Worm (Caenorhabditis elegans) whole organism, L1 larva: ENCODE results near the gene ZC190.2.

Experiments used
- C16A3.4 ChIP-seq: fragments of 150-350 bp; optimal IDR thresholded peaks from 2 replicates; lab custom pipeline; 2014; ENCODE audit warnings: missing biosample characterization, missing genetic modification characterization
- ama-1 ChIP-seq: fragments of 150-350 bp; optimal IDR thresholded peaks from 2 replicates; lab custom pipeline; 2014
- blmp-1 ChIP-seq: fragments of 150-350 bp; optimal IDR thresholded peaks from 2 replicates; lab custom pipeline; 2014; ENCODE audit warnings: missing biosample characterization, missing genetic modification characterization
- ceh-8 ChIP-seq: fragments of 200-800 bp; sonication (Bioruptor generic); optimal IDR thresholded peaks from 2 replicates; lab custom pipeline; 2018; ENCODE audit warnings: mild to moderate bottlenecking, missing genetic modification characterization, moderate library complexity, missing compliant biosample characterization
- ceh-82 ChIP-seq, 3 experiments: fragments of 150-350 bp in 1 of 3; sonication (generic microtip) in 2 of 3; optimal IDR thresholded peaks; 2 replicates each; lab custom pipeline; 2014 to 2017; ENCODE audit warnings: missing biosample characterization in 3 of 3, missing genetic modification characterization in 3 of 3
- ceh-90 ChIP-seq: sonication (generic microtip); optimal IDR thresholded peaks from 2 replicates; lab custom pipeline; 2016; ENCODE audit warnings: missing genetic modification characterization, missing compliant biosample characterization
- ces-1 ChIP-seq: fragments of 150-350 bp; optimal IDR thresholded peaks from 2 replicates; lab custom pipeline; 2014; ENCODE audit warnings: missing biosample characterization, missing genetic modification reagents, missing genetic modification characterization
- dsc-1 ChIP-seq: sonication (generic microtip); optimal IDR thresholded peaks from 2 replicates; lab custom pipeline; 2016; ENCODE audit warnings: mild to moderate bottlenecking, missing genetic modification characterization, missing compliant biosample characterization
- elt-2 ChIP-seq: sonication (generic microtip); optimal IDR thresholded peaks from 2 replicates; lab custom pipeline; 2016; ENCODE audit warnings: missing genetic modification characterization, mild to moderate bottlenecking, inconsistent platforms, missing compliant biosample characterization, missing genetic modification reagents
- elt-3 ChIP-seq, 6 experiments: fragments of 150-350 bp in 1 of 6; sonication (generic microtip); optimal IDR thresholded peaks; 2 replicates each; lab custom pipeline; 2017 to 2018; ENCODE audit warnings: missing biosample characterization in 6 of 6, missing genetic modification characterization in 6 of 6, inconsistent platforms in 1 of 6
- ets-5 ChIP-seq: fragments of 200-800 bp; sonication (Bioruptor generic); IDR thresholded peaks from 2 replicates; pipeline ENCODE4 v1.3.6; 2022; ENCODE audit warnings: missing genetic modification characterization, missing compliant biosample characterization
- grh-1 ChIP-seq: fragments of 200-800 bp; sonication (Bioruptor generic); IDR thresholded peaks from 2 replicates; pipeline ENCODE4 v1.3.6; 2022; ENCODE audit warnings: missing genetic modification reagents, missing genetic modification characterization, missing compliant biosample characterization
- hpl-2 ChIP-seq: fragments of 150-350 bp; optimal IDR thresholded peaks from 2 replicates; lab custom pipeline; 2014; ENCODE audit warnings: missing biosample characterization, missing genetic modification reagents, missing genetic modification characterization
- irx-1 ChIP-seq: sonication (generic microtip); optimal IDR thresholded peaks from 2 replicates; lab custom pipeline; 2016; ENCODE audit warnings: missing genetic modification characterization, missing compliant biosample characterization
- lin-13 ChIP-seq: fragments of 150-350 bp; optimal IDR thresholded peaks from 2 replicates; lab custom pipeline; 2014; ENCODE audit warnings: missing biosample characterization, missing genetic modification reagents, missing genetic modification characterization
- lin-14 ChIP-seq: fragments of 200-800 bp; sonication (Bioruptor generic); optimal IDR thresholded peaks from 2 replicates; lab custom pipeline; 2018; ENCODE audit warnings: mild to moderate bottlenecking, missing genetic modification characterization, moderate library complexity, missing compliant biosample characterization
- lin-35 ChIP-seq, 2 experiments: fragments of 150-350 bp; optimal IDR thresholded peaks; 2 replicates each; lab custom pipeline; 2014; ENCODE audit warnings: missing biosample characterization in 2 of 2, missing genetic modification characterization in 2 of 2, missing genetic modification reagents in 2 of 2
- mab-9 ChIP-seq: fragments of 200-800 bp; sonication (Bioruptor generic); IDR thresholded peaks from 2 replicates; pipeline ENCODE4 v1.3.6; 2022; ENCODE audit warnings: missing genetic modification reagents, missing genetic modification characterization, missing compliant biosample characterization
- mep-1 ChIP-seq: fragments of 150-350 bp; optimal IDR thresholded peaks from 2 replicates; lab custom pipeline; 2014; ENCODE audit warnings: missing biosample characterization, missing genetic modification characterization
- nhr-12 ChIP-seq: sonication (generic microtip); optimal IDR thresholded peaks from 2 replicates; lab custom pipeline; 2017; ENCODE audit warnings: missing biosample characterization, missing genetic modification characterization
- nhr-19 ChIP-seq: fragments of 200-800 bp; sonication (Bioruptor generic); conservative IDR thresholded peaks from 2 replicates; pipeline ENCODE4 v1.3.6; 2022; ENCODE audit warnings: missing genetic modification characterization, missing compliant biosample characterization
- nhr-20 ChIP-seq: sonication (generic microtip); optimal IDR thresholded peaks from 2 replicates; lab custom pipeline; 2016; ENCODE audit warnings: mild to moderate bottlenecking, missing genetic modification characterization, missing compliant biosample characterization
- nhr-47 ChIP-seq: sonication (generic microtip); optimal IDR thresholded peaks from 2 replicates; lab custom pipeline; 2016; ENCODE audit warnings: mild to moderate bottlenecking, missing genetic modification characterization, moderate library complexity, missing compliant biosample characterization
- nhr-71 ChIP-seq: sonication (generic microtip); optimal IDR thresholded peaks from 2 replicates; lab custom pipeline; 2016; ENCODE audit warnings: mild to moderate bottlenecking, missing genetic modification characterization, moderate library complexity, missing compliant biosample characterization
- nhr-85 ChIP-seq: sonication (generic microtip); peaks from one replicate; lab custom pipeline; 2016; ENCODE audit warnings: missing genetic modification characterization, inconsistent platforms, missing compliant biosample characterization
- nhr-90 ChIP-seq: sonication (generic microtip); optimal IDR thresholded peaks from 2 replicates; lab custom pipeline; 2016; ENCODE audit warnings: mild to moderate bottlenecking, missing genetic modification characterization, missing compliant biosample characterization; ENCODE audit not compliant: poor library complexity
- pax-3 ChIP-seq: fragments of 200-800 bp; sonication (Bioruptor generic); optimal IDR thresholded peaks from 2 replicates; lab custom pipeline; 2018; ENCODE audit warnings: mild to moderate bottlenecking, missing genetic modification characterization, moderate library complexity, missing compliant biosample characterization
- pqm-1 ChIP-seq: sonication (generic microtip); optimal IDR thresholded peaks from 3 replicates; lab custom pipeline; 2017; ENCODE audit warnings: missing biosample characterization, missing genetic modification characterization
- rnt-1 ChIP-seq: sonication (generic microtip); optimal IDR thresholded peaks from 2 replicates; lab custom pipeline; 2016; ENCODE audit warnings: mild to moderate bottlenecking, missing genetic modification characterization, moderate library complexity, missing compliant biosample characterization
- skn-1 ChIP-seq: fragments of 150-350 bp; optimal IDR thresholded peaks from 2 replicates; lab custom pipeline; 2014; ENCODE audit warnings: missing biosample characterization, missing genetic modification characterization
- snu-23 ChIP-seq: sonication (generic microtip); optimal IDR thresholded peaks from 2 replicates; lab custom pipeline; 2016; ENCODE audit warnings: missing genetic modification characterization, missing compliant biosample characterization
- tlp-1 ChIP-seq: fragments of 150-350 bp; optimal IDR thresholded peaks from 2 replicates; lab custom pipeline; 2014; ENCODE audit warnings: missing biosample characterization, missing genetic modification characterization
- unc-62 ChIP-seq: fragments of 150-350 bp; optimal IDR thresholded peaks from 2 replicates; lab custom pipeline; 2014; ENCODE audit warnings: missing biosample characterization, missing genetic modification reagents, missing genetic modification characterization
- vab-15 ChIP-seq: sonication (generic microtip); optimal IDR thresholded peaks from 2 replicates; lab custom pipeline; 2017; ENCODE audit warnings: missing genotype, mild to moderate bottlenecking, missing genetic modification characterization, missing compliant biosample characterization
- xbp-1 ChIP-seq: sonication (generic microtip); optimal IDR thresholded peaks from 2 replicates; lab custom pipeline; 2016; ENCODE audit warnings: missing genetic modification characterization, missing compliant biosample characterization
- ztf-4 ChIP-seq: fragments of 150-350 bp; optimal IDR thresholded peaks from 2 replicates; lab custom pipeline; 2014; ENCODE audit warnings: missing biosample characterization, missing genetic modification characterization

ZC190.2 gene

DNA sequence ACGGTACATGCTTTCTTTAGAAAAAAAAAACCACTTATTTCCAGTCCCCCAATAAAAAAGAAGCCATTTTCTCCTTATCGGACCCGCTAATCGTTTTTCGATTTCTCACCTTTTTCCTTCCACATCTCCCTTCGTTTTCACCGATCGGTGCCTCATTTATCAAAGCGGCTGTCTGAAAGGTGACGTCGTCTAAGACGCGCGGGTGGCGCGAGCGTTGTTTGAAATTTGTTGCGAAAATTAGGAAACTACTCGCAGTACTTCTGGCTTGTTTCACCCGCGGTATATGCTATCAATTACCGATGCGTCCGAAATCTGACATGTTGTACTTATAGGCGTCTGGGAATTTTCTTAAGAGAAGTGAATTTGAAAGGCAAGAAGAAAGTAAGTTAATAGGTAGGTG lies 29.0 kb upstream of the ZC190.2 start:
- TF ChIP-seq rnt-1 = peak; percentile 38
- TF ChIP-seq skn-1 (tag; lab: Kevin White, UChicago) = no peak
- TF ChIP-seq ztf-4 (tag; lab: Kevin White, UChicago) = no peak
- TF ChIP-seq dsc-1 (tag; lab: Kevin White, UChicago) = no peak
- peak; percentile 43 for TF ChIP-seq nhr-20 (tag; lab: Kevin White, UChicago)
- TF ChIP-seq nhr-71 (tag; lab: Kevin White, UChicago) = peak; percentile 22
- TF ChIP-seq elt-3 (tag; optimal IDR thresholded peaks at IDR 0.05; lab: Kevin White, UChicago) = peak in 1 of 6 experiments; percentile 14
- peak; percentile 92 for TF ChIP-seq nhr-85 (tag; lab: Kevin White, UChicago)
- TF ChIP-seq snu-23 (GFP tag; lab: Kevin White, UChicago) = peak; percentile 32
- TF ChIP-seq blmp-1 (tag; lab: Kevin White, UChicago) = peak; percentile 82
- TF ChIP-seq irx-1 = peak; percentile 23
- 0 out of 2 replicates have a peak, but pooled peaks have one; percentile 6 for TF ChIP-seq grh-1 (GFP tag; lab: Robert Waterston, UW)
- TF ChIP-seq lin-14 (GFP tag; lab: Kevin White, UChicago) = peak; percentile 58
- TF ChIP-seq vab-15 (tag; lab: Kevin White, UChicago) = no peak
- TF ChIP-seq mep-1 (tag; lab: Kevin White, UChicago) = peak; percentile 18
- TF ChIP-seq unc-62 (GFP tag; lab: Kevin White, UChicago) = no peak
- TF ChIP-seq xbp-1 = peak; percentile 54

DNA sequence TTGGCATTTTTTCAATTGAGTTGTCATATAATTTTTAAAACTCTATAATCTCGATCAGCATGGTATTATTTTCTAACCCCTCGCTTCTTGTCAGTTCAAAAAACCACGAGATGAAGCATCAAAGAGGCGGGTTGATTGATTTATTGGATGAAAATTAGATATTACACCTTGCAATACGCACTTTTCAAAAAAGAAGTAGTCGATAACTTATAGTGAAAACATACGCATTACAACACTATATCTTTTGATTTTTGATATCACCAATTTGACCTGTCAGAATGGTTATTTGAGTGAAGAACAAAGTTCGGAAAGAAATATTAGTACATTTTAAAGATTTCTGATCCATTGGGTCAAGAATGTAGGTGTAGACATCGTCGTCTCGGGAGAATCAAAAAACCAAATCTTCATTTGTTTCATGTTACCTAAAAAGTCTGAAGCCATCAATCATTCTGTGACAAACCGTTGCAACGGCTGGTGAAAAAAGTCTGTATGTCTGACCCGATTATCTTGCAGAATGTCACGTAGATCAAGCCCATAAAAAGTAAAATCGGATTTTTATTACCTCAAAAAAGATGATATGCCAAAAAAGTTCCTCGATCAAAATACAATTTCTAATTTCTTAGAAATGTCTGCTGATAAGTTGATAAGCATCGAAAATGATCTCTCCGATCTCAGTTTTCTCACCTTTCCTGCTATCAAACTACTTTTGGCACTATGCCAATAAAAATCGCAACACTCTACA lies 27.9 kb upstream of the ZC190.2 start:
- TF ChIP-seq ama-1 (lab: Kevin White, UChicago) (no peak), nhr-19 (GFP tag; lab: Robert Waterston, UW) (peak; percentile 20; the same call in 1 of the 2 replicates), ets-5 (GFP tag; lab: Robert Waterston, UW) (no peak), ces-1 (GFP tag; lab: Kevin White, UChicago) (no peak), tlp-1 (peak; percentile 10), ceh-82 (tag; optimal IDR thresholded peaks at IDR 0.05; lab: Kevin White, UChicago) (no peak), hpl-2 (GFP tag; lab: Kevin White, UChicago) (no peak), pqm-1 (tag; lab: Kevin White, UChicago) (no peak), ceh-90 (tag; lab: Kevin White, UChicago) (no peak), C16A3.4 (tag; lab: Kevin White, UChicago) (no peak), nhr-20 (tag; lab: Kevin White, UChicago) (peak; percentile 23), nhr-90 (tag; lab: Kevin White, UChicago) (peak; percentile 33), lin-35 (GFP tag; optimal IDR thresholded peaks at IDR 0.05; lab: Kevin White, UChicago) (peak in 1 of 2 experiments; percentile 5), mab-9 (GFP tag; lab: Robert Waterston, UW) (no peak), lin-13 (GFP tag; lab: Kevin White, UChicago) (no peak), rnt-1 (peak; percentile 47), blmp-1 (tag; lab: Kevin White, UChicago) (peak; percentile 86), nhr-85 (tag; lab: Kevin White, UChicago) (peak; percentile 93), pax-3 (tag; lab: Kevin White, UChicago) (no peak), ceh-8 (GFP tag; lab: Kevin White, UChicago) (no peak), unc-62 (GFP tag; lab: Kevin White, UChicago) (no peak), elt-2 (tag; lab: Kevin White, UChicago) (peak; percentile 18), nhr-12 (tag; lab: Kevin White, UChicago) (no peak), nhr-47 (tag; lab: Kevin White, UChicago) (no peak), elt-3 (tag; optimal IDR thresholded peaks at IDR 0.05; lab: Kevin White, UChicago) (peak in 4 of 6 experiments; percentile 8 to 88 (median 58)), nhr-71 (tag; lab: Kevin White, UChicago) (peak; percentile 34)
